Worm (Caenorhabditis elegans) whole organism, young adult: ENCODE results near the gene Y69H2.15.

Experiments used
- C17E4.6 ChIP-seq: fragments of 200-800 bp; sonication (Bioruptor generic); IDR thresholded peaks from 2 replicates; pipeline ENCODE4 v1.3.6; 2022; ENCODE audit warnings: missing genetic modification reagents, missing genetic modification characterization, missing compliant biosample characterization
- F37B4.10 ChIP-seq: fragments of 200-800 bp; sonication (Bioruptor generic); IDR thresholded peaks from 2 replicates; pipeline ENCODE4 v1.3.6; 2022; ENCODE audit warnings: missing genetic modification characterization, missing compliant biosample characterization
- K12H6.12 ChIP-seq: fragments of 200-800 bp; sonication (Bioruptor generic); optimal IDR thresholded peaks from 2 replicates; lab custom pipeline; 2018; ENCODE audit warnings: mild to moderate bottlenecking, missing genetic modification characterization, missing compliant biosample characterization
- Y53F4B.3 ChIP-seq: fragments of 200-800 bp; sonication (Bioruptor generic); IDR thresholded peaks from 2 replicates; pipeline ENCODE4 v1.3.6; 2022; ENCODE audit warnings: missing genetic modification reagents, missing genetic modification characterization, missing compliant biosample characterization
- ama-1 ChIP-seq, 3 experiments: fragments of 150-350 bp in 1 of 3; sonication (generic microtip) in 2 of 3; optimal IDR thresholded peaks; 2 replicates each; lab custom pipeline; 2014 to 2018; ENCODE audit warnings: missing biosample characterization in 2 of 3, missing genetic modification characterization in 2 of 3, missing genetic modification reagents in 2 of 3
- aptf-3 ChIP-seq: fragments of 200-800 bp; sonication (Bioruptor generic); IDR thresholded peaks from 2 replicates; pipeline ENCODE4 v1.3.6; 2022; ENCODE audit warnings: missing genetic modification characterization, missing compliant biosample characterization
- atf-7 ChIP-seq: sonication (generic microtip); optimal IDR thresholded peaks from 2 replicates; lab custom pipeline; 2017; ENCODE audit warnings: mild to moderate bottlenecking, missing genetic modification characterization, missing compliant biosample characterization
- attf-5 ChIP-seq: fragments of 200-800 bp; sonication (Bioruptor generic); optimal IDR thresholded peaks from 2 replicates; lab custom pipeline; 2018; ENCODE audit warnings: mild to moderate bottlenecking, missing genetic modification characterization, missing compliant biosample characterization
- bed-2 ChIP-seq: fragments of 200-800 bp; sonication (Bioruptor generic); IDR thresholded peaks from 2 replicates; pipeline ENCODE4 v1.3.6; 2022; ENCODE audit warnings: missing genetic modification reagents, missing genetic modification characterization, missing compliant biosample characterization
- ccch-3 ChIP-seq: fragments of 200-800 bp; sonication (Bioruptor generic); optimal IDR thresholded peaks from 2 replicates; lab custom pipeline; 2018; ENCODE audit warnings: mild to moderate bottlenecking, missing genetic modification characterization, missing compliant biosample characterization
- cebp-1 ChIP-seq, 2 experiments: fragments of 200-800 bp in 1 of 2; sonication (Bioruptor generic) in 1 of 2; sonication (generic microtip) in 1 of 2; IDR thresholded peaks in 1 of 2; optimal IDR thresholded peaks in 1 of 2; 2 replicates each; pipeline versions ENCODE4 v1.3.6 to Lab custom; 2017 to 2022; ENCODE audit warnings: missing compliant biosample characterization in 2 of 2, missing genetic modification characterization in 2 of 2, mild to moderate bottlenecking in 1 of 2, missing genetic modification reagents in 1 of 2, moderate library complexity in 1 of 2
- ceh-40 ChIP-seq: fragments of 200-800 bp; sonication (Bioruptor generic); IDR thresholded peaks from 2 replicates; pipeline ENCODE4 v1.3.6; 2022; ENCODE audit warnings: missing genetic modification characterization, missing compliant biosample characterization
- dox-1 ChIP-seq: fragments of 200-800 bp; sonication (Bioruptor generic); IDR thresholded peaks from 2 replicates; pipeline ENCODE4 v1.3.6; 2022; ENCODE audit warnings: missing genetic modification reagents, missing genetic modification characterization, missing compliant biosample characterization
- dpff-1 ChIP-seq: sonication (generic microtip); optimal IDR thresholded peaks from 2 replicates; lab custom pipeline; 2017; ENCODE audit warnings: mild to moderate bottlenecking, missing genetic modification characterization, missing compliant biosample characterization
- egl-44 ChIP-seq: fragments of 200-800 bp; sonication (Bioruptor generic); IDR thresholded peaks from 2 replicates; pipeline ENCODE4 v1.3.6; 2022; ENCODE audit warnings: missing genetic modification reagents, missing genetic modification characterization, missing compliant biosample characterization
- ekl-4 ChIP-seq: fragments of 200-800 bp; sonication (Bioruptor generic); IDR thresholded peaks from 2 replicates; pipeline ENCODE4 v1.3.6; 2022; ENCODE audit warnings: missing genetic modification reagents, missing genetic modification characterization, missing compliant biosample characterization
- gei-17 ChIP-seq: fragments of 200-800 bp; sonication (Bioruptor generic); optimal IDR thresholded peaks from 2 replicates; lab custom pipeline; 2018; ENCODE audit warnings: mild to moderate bottlenecking, missing genetic modification characterization, missing compliant biosample characterization
- hmg-1.2 ChIP-seq: fragments of 200-800 bp; sonication (Bioruptor generic); IDR thresholded peaks from 2 replicates; pipeline ENCODE4 v1.3.6; 2022; ENCODE audit warnings: missing genetic modification reagents, missing genetic modification characterization, missing compliant biosample characterization
- hrde-1 ChIP-seq: sonication (generic microtip); optimal IDR thresholded peaks from 2 replicates; lab custom pipeline; 2016; ENCODE audit warnings: missing genetic modification characterization, mild to moderate bottlenecking, missing compliant biosample characterization, moderate library complexity, missing genotype, missing genetic modification reagents, borderline replicate concordance
- let-607 ChIP-seq, 2 experiments: fragments of 200-800 bp in 1 of 2; sonication (Bioruptor generic) in 1 of 2; sonication (generic microtip) in 1 of 2; optimal IDR thresholded peaks; 2 replicates each; lab custom pipeline; 2016 to 2018; ENCODE audit warnings: mild to moderate bottlenecking in 2 of 2, missing compliant biosample characterization in 2 of 2, missing genetic modification characterization in 2 of 2, moderate library complexity in 2 of 2, missing genotype in 1 of 2
- lin-26 ChIP-seq: fragments of 200-800 bp; sonication (Bioruptor generic); IDR thresholded peaks from 2 replicates; pipeline ENCODE4 v1.3.6; 2022; ENCODE audit warnings: missing genetic modification reagents, missing genetic modification characterization, missing compliant biosample characterization
- lin-35 ChIP-seq, 3 experiments: fragments of 150-350 bp in 2 of 3; sonication (generic microtip) in 1 of 3; optimal IDR thresholded peaks; 2 replicates each; lab custom pipeline; 2014 to 2018; ENCODE audit warnings: missing biosample characterization in 3 of 3, missing genetic modification characterization in 3 of 3, missing genetic modification reagents in 3 of 3
- lin-40 ChIP-seq: sonication (generic microtip); optimal IDR thresholded peaks from 2 replicates; lab custom pipeline; 2016; ENCODE audit warnings: missing genetic modification characterization, mild to moderate bottlenecking, missing compliant biosample characterization, missing genotype, missing genetic modification reagents
- lin-54 ChIP-seq: fragments of 200-800 bp; sonication (Bioruptor generic); optimal IDR thresholded peaks from 2 replicates; lab custom pipeline; 2018; ENCODE audit warnings: mild to moderate bottlenecking, missing genetic modification characterization, missing compliant biosample characterization
- madf-3 ChIP-seq: fragments of 200-800 bp; sonication (Bioruptor generic); IDR thresholded peaks from 2 replicates; pipeline ENCODE4 v1.3.6; 2022; ENCODE audit warnings: missing genetic modification reagents, missing genetic modification characterization, missing compliant biosample characterization
- mcd-1 ChIP-seq: fragments of 200-800 bp; sonication (Bioruptor generic); IDR thresholded peaks from 2 replicates; pipeline ENCODE4 v1.3.6; 2022; ENCODE audit warnings: missing genetic modification reagents, missing genetic modification characterization, missing compliant biosample characterization
- nfyb-1 ChIP-seq: fragments of 200-800 bp; sonication (Bioruptor generic); IDR thresholded peaks from 2 replicates; pipeline ENCODE4 v1.3.6; 2022; ENCODE audit warnings: missing genetic modification reagents, missing genetic modification characterization, missing compliant biosample characterization
- nhr-80 ChIP-seq: sonication (generic microtip); optimal IDR thresholded peaks from 2 replicates; lab custom pipeline; 2016; ENCODE audit warnings: missing genetic modification characterization, missing compliant biosample characterization
- rpc-1 ChIP-seq, 2 experiments: fragments of 150-350 bp in 1 of 2; sonication (generic microtip) in 1 of 2; optimal IDR thresholded peaks; 2 replicates each; lab custom pipeline; 2014 to 2018; ENCODE audit warnings: missing biosample characterization in 1 of 2, missing genetic modification characterization in 1 of 2, missing genetic modification reagents in 1 of 2, missing genotype in 1 of 2
- snpc-4 ChIP-seq, 5 experiments: fragments of 150-350 bp in 1 of 5; sonication (generic microtip) in 4 of 5; optimal IDR thresholded peaks; 2 replicates each; lab custom pipeline; 2014 to 2018; ENCODE audit warnings: missing genetic modification characterization in 5 of 5, missing biosample characterization in 3 of 5, antibody characterized with exemption in 2 of 5, mild to moderate bottlenecking in 2 of 5, missing compliant biosample characterization in 2 of 5, missing genotype in 2 of 5, moderate library complexity in 2 of 5, missing genetic modification reagents in 1 of 5
- somi-1 ChIP-seq: fragments of 200-800 bp; sonication (Bioruptor generic); optimal IDR thresholded peaks from 2 replicates; lab custom pipeline; 2018; ENCODE audit warnings: mild to moderate bottlenecking, missing genetic modification characterization, missing compliant biosample characterization
- tbp1 ChIP-seq: fragments of 200-800 bp; sonication (Bioruptor generic); optimal IDR thresholded peaks from 2 replicates; lab custom pipeline; 2018; ENCODE audit warnings: mild to moderate bottlenecking, missing genetic modification characterization, missing compliant biosample characterization
- tlf-1 ChIP-seq: fragments of 200-800 bp; sonication (Bioruptor generic); optimal IDR thresholded peaks from 2 replicates; lab custom pipeline; 2018; ENCODE audit warnings: mild to moderate bottlenecking, missing genetic modification characterization, missing compliant biosample characterization
- zfh-2 ChIP-seq: fragments of 200-800 bp; sonication (Bioruptor generic); conservative IDR thresholded peaks from 2 replicates; pipeline ENCODE4 v1.3.6; 2022; ENCODE audit warnings: missing genetic modification reagents, missing genetic modification characterization, missing compliant biosample characterization
- zim-3 ChIP-seq: sonication (generic microtip); optimal IDR thresholded peaks from 2 replicates; lab custom pipeline; 2017; ENCODE audit warnings: mild to moderate bottlenecking, missing genetic modification characterization, moderate library complexity, missing compliant biosample characterization
- ztf-18 ChIP-seq: sonication (generic microtip); optimal IDR thresholded peaks from 2 replicates; lab custom pipeline; 2016; ENCODE audit warnings: missing genotype, mild to moderate bottlenecking, missing genetic modification characterization, missing compliant biosample characterization
- ztf-25 ChIP-seq: fragments of 200-800 bp; sonication (Bioruptor generic); IDR thresholded peaks from 2 replicates; pipeline ENCODE4 v1.3.6; 2022; ENCODE audit warnings: missing genetic modification reagents, missing genetic modification characterization, missing compliant biosample characterization

Y69H2.15 gene

ce11 chrV:18628907-18629306 is 2.2 kb upstream of the Y69H2.15 start:
- TF ChIP-seq atf-7, result no peak
- TF ChIP-seq lin-35 (GFP tag; optimal IDR thresholded peaks at IDR 0.05; lab: Kevin White, UChicago), result no peak
- no peak for TF ChIP-seq zfh-2 (GFP tag; lab: Robert Waterston, UW)
- no peak for TF ChIP-seq gei-17 (GFP tag; lab: Kevin White, UChicago)
- no peak for TF ChIP-seq ccch-3
- no peak for TF ChIP-seq ztf-25 (GFP tag; lab: Robert Waterston, UW)
- no peak for TF ChIP-seq madf-3 (GFP tag; lab: Robert Waterston, UW)
- TF ChIP-seq ceh-40 (GFP tag; lab: Robert Waterston, UW), result no peak
- no peak for TF ChIP-seq F37B4.10
- TF ChIP-seq egl-44 (GFP tag; lab: Robert Waterston, UW), result no peak
- TF ChIP-seq lin-54, result no peak
- TF ChIP-seq lin-40 (tag; lab: Kevin White, UChicago), result no peak
- TF ChIP-seq zim-3 (tag; lab: Kevin White, UChicago), result no peak
- no peak for TF ChIP-seq somi-1 (GFP tag; lab: Kevin White, UChicago)
- no peak for TF ChIP-seq nhr-80 (tag; lab: Kevin White, UChicago)

DNA sequence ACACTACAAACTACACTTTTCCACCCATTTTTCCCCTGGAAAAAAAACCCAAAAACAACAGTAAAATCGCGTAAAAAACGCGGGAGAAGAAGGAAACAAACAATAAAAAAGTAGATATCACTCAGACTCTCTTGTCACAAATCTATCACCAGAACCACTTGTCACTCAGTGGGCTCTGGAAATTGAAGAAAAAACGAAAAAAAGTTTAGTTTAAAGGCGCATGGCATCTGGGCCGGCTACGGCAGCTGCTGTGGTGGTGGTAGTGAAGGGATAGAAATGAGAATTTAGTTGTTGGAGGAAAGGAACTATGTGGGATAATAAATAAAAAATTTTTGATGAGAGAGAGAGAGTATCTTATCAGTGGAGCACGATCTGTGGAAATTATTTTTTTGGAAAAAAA is 781 bp upstream of the Y69H2.15 start:
- TF ChIP-seq K12H6.12 (peak; percentile 21), lin-40 (tag; lab: Kevin White, UChicago) (no peak)

- TF ChIP-seq dpff-1 (tag; lab: Kevin White, UChicago) (no peak), mcd-1 (GFP tag; lab: Robert Waterston, UW) (no peak), ama-1 (optimal IDR thresholded peaks at IDR 0.05; lab: Kevin White, UChicago) (no peak), ama-1 (GFP tag; optimal IDR thresholded peaks at IDR 0.05; lab: Kevin White, UChicago) (no peak), zfh-2 (GFP tag; lab: Robert Waterston, UW) (peak; percentile 48; the same call in 1 of the 2 replicates), aptf-3 (GFP tag; lab: Robert Waterston, UW) (no peak), K12H6.12 (peak; percentile 8), Y53F4B.3 (no peak)
Measured at ce11 chrV:18622462-18622861, 4.2 kb downstream of the Y69H2.15 start, which contains the start of gene Y69H2.1. TSS of gene Y69H2.1 (minus strand) at chrV:18622562.

ce11 chrV:18616287-18616686 is 10.4 kb downstream of the Y69H2.15 start, which contains the start of gene nhr-70:
TSS of gene nhr-70 (plus strand) at chrV:18616587.
- no peak for TF ChIP-seq C17E4.6 (GFP tag; lab: Robert Waterston, UW)
- no peak for TF ChIP-seq tlf-1 (GFP tag; lab: Kevin White, UChicago)
- no peak for TF ChIP-seq zim-3 (tag; lab: Kevin White, UChicago)

ce11 chrV:18614498-18614897 is 12.2 kb downstream of the Y69H2.15 start:
- TF ChIP-seq ztf-18 (tag; lab: Kevin White, UChicago) (peak; percentile 42), lin-40 (tag; lab: Kevin White, UChicago) (peak; percentile 59), lin-26 (GFP tag; lab: Robert Waterston, UW) (no peak), bed-2 (no peak), let-607 (tag; optimal IDR thresholded peaks at IDR 0.05; lab: Kevin White, UChicago) (peak; percentile 66 to 73), nhr-80 (tag; lab: Kevin White, UChicago) (peak; percentile 80), hmg-1.2 (GFP tag; lab: Robert Waterston, UW) (peak; percentile 95), tbp1 (GFP tag; lab: Kevin White, UChicago) (peak; percentile 36), ekl-4 (0 out of 2 replicates have a peak, but pooled peaks have one; percentile 14), nfyb-1 (GFP tag; lab: Robert Waterston, UW) (peak; percentile 49; the same call in 1 of the 2 replicates), cebp-1 (GFP tag; IDR thresholded peaks at IDR 0.05; lab: Robert Waterston, UW) (no peak), cebp-1 (tag; optimal IDR thresholded peaks at IDR 0.05; lab: Kevin White, UChicago) (peak; percentile 56), attf-5 (GFP tag; lab: Kevin White, UChicago) (peak; percentile 78), dox-1 (GFP tag; lab: Robert Waterston, UW) (peak; percentile 56; the same call in 1 of the 2 replicates), hrde-1 (tag; lab: Kevin White, UChicago) (no peak), rpc-1 (optimal IDR thresholded peaks at IDR 0.05; lab: Kevin White, UChicago) (no peak), rpc-1 (tag; optimal IDR thresholded peaks at IDR 0.05; lab: Kevin White, UChicago) (no peak), snpc-4 (GFP tag; optimal IDR thresholded peaks at IDR 0.05; lab: Kevin White, UChicago) (no peak), snpc-4 (tag; optimal IDR thresholded peaks at IDR 0.05; lab: Kevin White, UChicago) (peak in 2 of 4 experiments; percentile 36 to 69)
